Worm (Caenorhabditis elegans): ENCODE measurements around the gene ugt-64.

The ugt-64 gene

DNA sequence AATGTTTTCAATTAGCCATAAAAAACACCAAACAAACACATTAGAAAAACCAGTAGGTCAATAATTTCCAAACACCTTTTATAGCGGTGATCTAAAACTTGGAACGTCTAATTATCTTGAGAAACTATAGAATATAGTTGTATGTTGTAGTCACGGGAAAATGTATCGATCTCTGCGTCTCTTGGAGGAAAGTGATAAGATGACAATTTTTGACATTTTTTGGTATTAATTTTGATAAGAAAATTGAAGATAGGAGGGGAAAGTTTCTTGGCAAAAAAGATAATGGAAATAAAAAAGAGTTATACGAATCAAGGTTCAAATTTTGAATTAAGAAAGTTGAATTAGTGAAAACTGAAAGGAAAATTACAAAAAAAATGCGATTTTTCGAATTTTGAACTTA, 407 bp downstream of the ugt-64 start:
- TF ChIP-seq ceh-16 (tag; optimal IDR thresholded peaks at IDR 0.05) (no peak), crh-2 (tag; optimal IDR thresholded peaks at IDR 0.05) (peak; percentile 64), blmp-1 (tag; optimal IDR thresholded peaks at IDR 0.05; ENCODE audit: insufficient read depth) (peak; percentile 70), nhr-129 (tag; optimal IDR thresholded peaks at IDR 0.05) (no peak), sma-3 (GFP tag; optimal IDR thresholded peaks at IDR 0.05) (peak; percentile 25), lsy-2 (tag; optimal IDR thresholded peaks at IDR 0.05) (no peak), egl-27 (tag; optimal IDR thresholded peaks at IDR 0.05) (no peak), aly-2 (tag; optimal IDR thresholded peaks at IDR 0.05) (no peak), C34F6.9 (tag; optimal IDR thresholded peaks at IDR 0.05) (no peak), ztf-1 (GFP tag; conservative IDR thresholded peaks at IDR 0.05) (no peak), nhr-23 (tag; optimal IDR thresholded peaks at IDR 0.05) (no peak), mdl-1 (tag; optimal IDR thresholded peaks at IDR 0.05) (no peak), sem-4 (tag; optimal IDR thresholded peaks at IDR 0.05) (no peak), lin-11 (tag; optimal IDR thresholded peaks at IDR 0.05) (no peak), lin-39 (tag; optimal IDR thresholded peaks at IDR 0.05) (no peak), gmeb-1 (tag; optimal IDR thresholded peaks at IDR 0.05) (peak; percentile 20), F13H6.1 (tag; optimal IDR thresholded peaks at IDR 0.05) (no peak), sma-9 (GFP tag; optimal IDR thresholded peaks at IDR 0.05) (peak; percentile 79), sma-9 (tag; optimal IDR thresholded peaks at IDR 0.05) (no peak), ztf-11 (tag; optimal IDR thresholded peaks at IDR 0.05) (no peak), lin-13 (GFP tag; optimal IDR thresholded peaks at IDR 0.05) (no peak), unc-55 (GFP tag; optimal IDR thresholded peaks at IDR 0.05) (no peak), nhr-12 (tag; optimal IDR thresholded peaks at IDR 0.05) (no peak), fos-1 (tag; optimal IDR thresholded peaks at IDR 0.05) (peak; percentile 77), peb-1 (tag; optimal IDR thresholded peaks at IDR 0.05) (no peak), mbf-1 (tag; optimal IDR thresholded peaks at IDR 0.05) (no peak), ZK546.5 (tag; optimal IDR thresholded peaks at IDR 0.05) (no peak), snpc-4 (tag; optimal IDR thresholded peaks at IDR 0.05) (no peak), nhr-6 (tag; optimal IDR thresholded peaks at IDR 0.05) (no peak)

DNA sequence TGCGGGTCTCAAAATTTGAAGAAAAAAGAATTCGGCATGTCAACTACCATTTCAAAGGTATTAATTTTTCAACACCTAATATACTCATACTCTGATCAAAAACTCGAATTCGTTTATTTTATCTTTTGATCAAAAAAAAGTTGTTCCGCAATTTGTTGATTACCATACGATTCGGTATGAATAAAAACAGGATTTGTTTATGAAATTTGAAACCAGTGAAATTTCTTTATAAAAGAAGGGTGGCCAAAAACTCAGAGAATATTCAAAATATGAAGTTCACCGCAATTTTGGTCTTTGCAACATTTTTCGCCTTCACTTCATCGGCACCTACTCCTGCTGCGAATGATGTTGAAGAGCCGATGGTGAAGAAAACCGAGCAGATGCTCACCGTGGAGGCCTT, 4.1 kb downstream of the ugt-64 start, which contains the start of the genes C07G3.8 and C07G3.10:
Gene C07G3.8 (minus strand): TSS at position 101 of the 400 bp plus-strand sequence.
Gene C07G3.10 (plus strand): TSS at position 270 of the 400 bp plus-strand sequence.
- TF ChIP-seq ceh-16 (tag; optimal IDR thresholded peaks at IDR 0.05) (no peak), nhr-11 (tag; optimal IDR thresholded peaks at IDR 0.05) (no peak), R02D3.7 (tag; optimal IDR thresholded peaks at IDR 0.05) (no peak), sem-4 (tag; optimal IDR thresholded peaks at IDR 0.05) (no peak), lin-13 (GFP tag; optimal IDR thresholded peaks at IDR 0.05) (no peak), nhr-25 (tag; optimal IDR thresholded peaks at IDR 0.05) (no peak), ztf-1 (GFP tag; conservative IDR thresholded peaks at IDR 0.05) (no peak), F13H6.1 (tag; optimal IDR thresholded peaks at IDR 0.05) (no peak), mdl-1 (tag; optimal IDR thresholded peaks at IDR 0.05) (no peak), nhr-77 (tag; optimal IDR thresholded peaks at IDR 0.05) (no peak), egl-27 (tag; optimal IDR thresholded peaks at IDR 0.05) (no peak), unc-62 (GFP tag; optimal IDR thresholded peaks at IDR 0.05) (no peak), lin-11 (tag; optimal IDR thresholded peaks at IDR 0.05) (no peak), sma-3 (GFP tag; optimal IDR thresholded peaks at IDR 0.05) (no peak), ztf-11 (tag; optimal IDR thresholded peaks at IDR 0.05) (no peak), snpc-4 (tag; optimal IDR thresholded peaks at IDR 0.05) (no peak)

DNA sequence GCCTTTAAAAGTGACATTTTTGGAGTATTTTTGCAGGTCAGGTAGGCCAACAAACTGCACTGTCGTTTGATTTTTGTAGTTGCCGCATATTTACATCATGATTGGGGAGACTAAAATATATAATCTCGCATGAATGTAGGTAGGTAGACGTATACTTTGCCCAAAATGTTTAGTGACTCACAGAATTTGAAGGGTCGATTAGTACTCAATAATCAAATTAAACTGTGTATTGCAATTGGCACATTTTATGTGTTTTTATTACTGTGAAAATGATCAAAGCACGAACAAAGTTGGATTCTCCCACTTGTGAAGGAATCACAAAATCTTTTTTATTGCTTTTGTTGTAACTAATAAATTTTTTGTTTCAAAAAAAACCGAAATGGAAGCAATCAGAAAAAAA, 9.3 kb downstream of the ugt-64 start, which contains the start of gene C07G3.15:
Gene C07G3.15 (minus strand): TSS at position 101 of the 400 bp plus-strand sequence.
- TF ChIP-seq ztf-4 (tag; optimal IDR thresholded peaks at IDR 0.05) (no peak), mab-5 (tag; optimal IDR thresholded peaks at IDR 0.05) (no peak), nhr-10 (tag; optimal IDR thresholded peaks at IDR 0.05) (no peak), F13H6.1 (tag; optimal IDR thresholded peaks at IDR 0.05) (no peak), blmp-1 (tag; optimal IDR thresholded peaks at IDR 0.05; ENCODE audit: insufficient read depth) (no peak), unc-55 (GFP tag; optimal IDR thresholded peaks at IDR 0.05) (no peak), Y55F3AM.14 (GFP tag; optimal IDR thresholded peaks at IDR 0.05) (no peak), dmd-4 (tag; optimal IDR thresholded peaks at IDR 0.05) (no peak), gmeb-1 (tag; optimal IDR thresholded peaks at IDR 0.05) (no peak), peb-1 (tag; optimal IDR thresholded peaks at IDR 0.05) (no peak), nhr-25 (tag; optimal IDR thresholded peaks at IDR 0.05) (no peak), sma-9 (GFP tag; optimal IDR thresholded peaks at IDR 0.05) (no peak), sma-9 (tag; optimal IDR thresholded peaks at IDR 0.05) (no peak)

All from whole organism, L2 larva.